Worm (Caenorhabditis elegans) whole organism, L4 larva: Measurements from ENCODE around the gene K11H3.8.

Experiments
- D1046.2 ChIP-seq: fragments of 200-800 bp; sonication (Bioruptor generic); IDR thresholded peaks from 2 replicates; pipeline ENCODE4 v1.3.6; 2022; ENCODE audit warnings: missing genetic modification characterization, missing compliant biosample characterization
- F26F4.8 ChIP-seq: fragments of 200-800 bp; sonication (Bioruptor generic); conservative IDR thresholded peaks from 2 replicates; pipeline ENCODE4 v1.3.6; 2022; ENCODE audit warnings: missing genetic modification characterization, missing compliant biosample characterization
- F37D6.2 ChIP-seq: sonication (generic microtip); optimal IDR thresholded peaks from 2 replicates; lab custom pipeline; 2016; ENCODE audit warnings: mild to moderate bottlenecking, missing genetic modification characterization, missing compliant biosample characterization
- F44E2.7 ChIP-seq: fragments of 200-800 bp; sonication (Bioruptor generic); IDR thresholded peaks from 2 replicates; pipeline ENCODE4 v2.1.2; 2022; ENCODE audit warnings: missing genetic modification characterization, missing compliant biosample characterization
- T26A8.4 ChIP-seq: fragments of 200-800 bp; sonication (Bioruptor generic); IDR thresholded peaks from 2 replicates; pipeline ENCODE4 v1.3.6; 2022; ENCODE audit warnings: missing genetic modification characterization, missing compliant biosample characterization
- Y5F2A.4 ChIP-seq: fragments of 200-800 bp; sonication (Bioruptor generic); optimal IDR thresholded peaks from 2 replicates; lab custom pipeline; 2018; ENCODE audit warnings: mild to moderate bottlenecking, missing genetic modification characterization, missing compliant biosample characterization
- ZK337.2 ChIP-seq: fragments of 200-800 bp; sonication (Bioruptor generic); IDR thresholded peaks from 2 replicates; pipeline ENCODE4 v1.3.6; 2022; ENCODE audit warnings: missing genetic modification reagents, missing genetic modification characterization, missing compliant biosample characterization
- aha-1 ChIP-seq: fragments of 150-350 bp; peaks from one replicate; lab custom pipeline; 2014; ENCODE audit warnings: missing biosample characterization, missing genetic modification characterization
- ceh-20 ChIP-seq: fragments of 200-800 bp; sonication (Bioruptor generic); IDR thresholded peaks from 2 replicates; pipeline ENCODE4 v1.3.6; 2022; ENCODE audit warnings: missing genetic modification reagents, missing genetic modification characterization, missing compliant biosample characterization
- ces-1 ChIP-seq: fragments of 150-350 bp; sonication (generic microtip); optimal IDR thresholded peaks from 4 replicates; lab custom pipeline; 2014; ENCODE audit warnings: missing biosample characterization, missing genetic modification reagents, missing genetic modification characterization
- daf-16 ChIP-seq, 3 experiments: sonication (generic microtip); optimal IDR thresholded peaks; 2 replicates each; lab custom pipeline; 2016 to 2017; ENCODE audit warnings: missing genetic modification characterization in 3 of 3, missing genetic modification reagents in 3 of 3, mild to moderate bottlenecking in 2 of 3, missing compliant biosample characterization in 2 of 3, missing biosample characterization in 1 of 3, moderate library complexity in 1 of 3
- dmd-6 ChIP-seq: fragments of 200-800 bp; sonication (Bioruptor generic); IDR thresholded peaks from 2 replicates; pipeline ENCODE4 v1.3.6; 2022; ENCODE audit warnings: missing genetic modification reagents, missing genetic modification characterization, missing compliant biosample characterization
- dmd-8 ChIP-seq: fragments of 200-800 bp; sonication (Bioruptor generic); IDR thresholded peaks from 2 replicates; pipeline ENCODE4 v1.3.6; 2022; ENCODE audit warnings: missing genetic modification characterization, missing compliant biosample characterization
- dpl-1 ChIP-seq: fragments of 150-350 bp; optimal IDR thresholded peaks from 2 replicates; lab custom pipeline; 2014; ENCODE audit warnings: missing biosample characterization, missing genetic modification reagents, missing genetic modification characterization
- dve-1 ChIP-seq: sonication (generic microtip); optimal IDR thresholded peaks from 2 replicates; lab custom pipeline; 2017; ENCODE audit warnings: antibody characterized with exemption, mild to moderate bottlenecking, missing genetic modification characterization, missing compliant biosample characterization; ENCODE audit not compliant: insufficient read depth
- egl-27 ChIP-seq: sonication (generic microtip); optimal IDR thresholded peaks from 3 replicates; lab custom pipeline; 2017; ENCODE audit warnings: missing biosample characterization, missing genetic modification reagents, missing genetic modification characterization
- fkh-10 ChIP-seq: fragments of 150-350 bp; optimal IDR thresholded peaks from 2 replicates; lab custom pipeline; 2014; ENCODE audit warnings: missing biosample characterization, missing genetic modification reagents, missing genetic modification characterization
- hlh-30 ChIP-seq: sonication (generic microtip); optimal IDR thresholded peaks from 2 replicates; lab custom pipeline; 2017; ENCODE audit warnings: antibody characterized with exemption, mild to moderate bottlenecking, missing genetic modification characterization, missing compliant biosample characterization; ENCODE audit not compliant: insufficient read depth
- hmg-1.1 ChIP-seq: fragments of 200-800 bp; sonication (Bioruptor generic); IDR thresholded peaks from 2 replicates; pipeline ENCODE4 v1.3.6; 2022; ENCODE audit warnings: missing genetic modification reagents, missing genetic modification characterization, missing compliant biosample characterization
- lim-7 ChIP-seq: fragments of 200-800 bp; sonication (Bioruptor generic); IDR thresholded peaks from 2 replicates; pipeline ENCODE4 v1.3.6; 2022; ENCODE audit warnings: missing genetic modification characterization, missing compliant biosample characterization
- lin-1 ChIP-seq: fragments of 200-800 bp; sonication (Bioruptor generic); IDR thresholded peaks from 2 replicates; pipeline ENCODE4 v1.3.6; 2022; ENCODE audit warnings: missing genetic modification reagents, missing genetic modification characterization, missing compliant biosample characterization
- lin-13 ChIP-seq: fragments of 150-350 bp; optimal IDR thresholded peaks from 2 replicates; lab custom pipeline; 2014; ENCODE audit warnings: missing biosample characterization, missing genetic modification reagents, missing genetic modification characterization
- lin-29 ChIP-seq: fragments of 200-800 bp; sonication (Bioruptor generic); IDR thresholded peaks from 2 replicates; pipeline ENCODE4 v1.3.6; 2022; ENCODE audit warnings: missing genetic modification reagents, missing genetic modification characterization, missing compliant biosample characterization
- lin-38 ChIP-seq: fragments of 200-800 bp; sonication (Bioruptor generic); IDR thresholded peaks from 2 replicates; pipeline ENCODE4 v1.3.6; 2022; ENCODE audit warnings: missing genetic modification reagents, missing genetic modification characterization, missing compliant biosample characterization
- lir-3 ChIP-seq: sonication (generic microtip); optimal IDR thresholded peaks from 2 replicates; lab custom pipeline; 2016; ENCODE audit warnings: mild to moderate bottlenecking, missing genetic modification characterization, missing compliant biosample characterization
- lsy-2 ChIP-seq, 2 experiments: fragments of 150-350 bp in 1 of 2; sonication (generic microtip) in 1 of 2; optimal IDR thresholded peaks; 2 replicates each; lab custom pipeline; 2014 to 2017; ENCODE audit warnings: missing biosample characterization in 2 of 2, missing genetic modification characterization in 2 of 2
- mep-1 ChIP-seq: fragments of 150-350 bp; sonication (generic microtip); optimal IDR thresholded peaks from 3 replicates; lab custom pipeline; 2014; ENCODE audit warnings: missing biosample characterization, missing genetic modification characterization
- mxl-2 ChIP-seq: fragments of 200-800 bp; sonication (Bioruptor generic); conservative IDR thresholded peaks from 2 replicates; pipeline ENCODE4 v1.3.6; 2022; ENCODE audit warnings: missing genetic modification reagents, missing genetic modification characterization, missing compliant biosample characterization
- mxl-3 ChIP-seq: fragments of 200-800 bp; sonication (Bioruptor generic); optimal IDR thresholded peaks from 2 replicates; lab custom pipeline; 2018; ENCODE audit warnings: mild to moderate bottlenecking, missing genetic modification characterization, missing compliant biosample characterization
- nhr-10 ChIP-seq: fragments of 150-350 bp; optimal IDR thresholded peaks from 2 replicates; lab custom pipeline; 2014; ENCODE audit warnings: missing biosample characterization, missing genetic modification characterization
- nhr-102 ChIP-seq: sonication (generic microtip); optimal IDR thresholded peaks from 2 replicates; lab custom pipeline; 2016; ENCODE audit warnings: mild to moderate bottlenecking, missing genetic modification characterization, moderate library complexity, missing compliant biosample characterization
- nhr-11 ChIP-seq: fragments of 150-350 bp; optimal IDR thresholded peaks from 2 replicates; lab custom pipeline; 2014; ENCODE audit warnings: missing biosample characterization, missing genetic modification characterization
- nhr-48 ChIP-seq: sonication (generic microtip); optimal IDR thresholded peaks from 2 replicates; lab custom pipeline; 2016; ENCODE audit warnings: mild to moderate bottlenecking, missing genetic modification characterization, missing compliant biosample characterization
- nhr-6 ChIP-seq: fragments of 150-350 bp; optimal IDR thresholded peaks from 2 replicates; lab custom pipeline; 2014; ENCODE audit warnings: missing biosample characterization, missing genetic modification characterization
- nhr-76 ChIP-seq: fragments of 150-350 bp; optimal IDR thresholded peaks from 2 replicates; lab custom pipeline; 2014; ENCODE audit warnings: missing biosample characterization, missing genetic modification characterization
- pha-4 ChIP-seq, 2 experiments: fragments of 150-350 bp in 1 of 2; fragments of 200-800 bp in 1 of 2; sonication (Bioruptor generic) in 1 of 2; IDR thresholded peaks in 1 of 2; optimal IDR thresholded peaks in 1 of 2; 2 replicates each; pipeline versions ENCODE4 v1.3.6 to Lab custom; 2014 to 2022; ENCODE audit warnings: missing genetic modification characterization in 2 of 2, missing genetic modification reagents in 2 of 2, missing biosample characterization in 1 of 2, missing compliant biosample characterization in 1 of 2
- php-3 ChIP-seq: fragments of 200-800 bp; sonication (Bioruptor generic); IDR thresholded peaks from 2 replicates; pipeline ENCODE4 v1.3.6; 2022; ENCODE audit warnings: missing genetic modification reagents, missing genetic modification characterization, missing compliant biosample characterization
- snpc-1.2 ChIP-seq: fragments of 200-800 bp; sonication (Bioruptor generic); IDR thresholded peaks from 2 replicates; pipeline ENCODE4 v1.3.6; 2022; ENCODE audit warnings: missing genetic modification reagents, missing genetic modification characterization, missing compliant biosample characterization
- unc-62 ChIP-seq, 3 experiments: fragments of 150-350 bp in 1 of 3; sonication (generic microtip); optimal IDR thresholded peaks in 2 of 3; peaks in 1 of 3; 1 replicate in 1 of 3; 2 replicates in 2 of 3; lab custom pipeline; 2014 to 2017; ENCODE audit warnings: missing biosample characterization in 3 of 3, missing genetic modification characterization in 3 of 3, missing genetic modification reagents in 3 of 3, missing genotype in 1 of 3
- ztf-11 ChIP-seq: fragments of 150-350 bp; optimal IDR thresholded peaks from 2 replicates; lab custom pipeline; 2014; ENCODE audit warnings: missing biosample characterization, missing genetic modification characterization

K11H3.8 gene

ce11 chrIII:9861470-9862342 is 26.7 kb downstream of the K11H3.8 start (continued):
- TF ChIP-seq egl-27 (tag; lab: Kevin White, UChicago) (no peak), F26F4.8 (GFP tag; lab: Robert Waterston, UW) (peak; percentile 64; the same call in 1 of the 2 replicates), nhr-48 (peak; percentile 34), lin-38 (GFP tag; lab: Robert Waterston, UW) (peak; percentile 82), dve-1 (tag; lab: Kevin White, UChicago) (peak; percentile 17), lsy-2 (tag; optimal IDR thresholded peaks at IDR 0.05; lab: Kevin White, UChicago) (peak in 1 of 2 experiments; percentile 49), D1046.2 (no peak), F44E2.7 (GFP tag; lab: Robert Waterston, UW) (peak; percentile 89; the same call in 1 of the 2 replicates)

- TF ChIP-seq lsy-2 (tag; optimal IDR thresholded peaks at IDR 0.05; lab: Kevin White, UChicago), result peak in 1 of 2 experiments; percentile 56
- no peak for TF ChIP-seq Y5F2A.4 (GFP tag; lab: Kevin White, UChicago)
Observed at ce11 chrIII:9862469-9862868, 27.5 kb downstream of the K11H3.8 start.

DNA sequence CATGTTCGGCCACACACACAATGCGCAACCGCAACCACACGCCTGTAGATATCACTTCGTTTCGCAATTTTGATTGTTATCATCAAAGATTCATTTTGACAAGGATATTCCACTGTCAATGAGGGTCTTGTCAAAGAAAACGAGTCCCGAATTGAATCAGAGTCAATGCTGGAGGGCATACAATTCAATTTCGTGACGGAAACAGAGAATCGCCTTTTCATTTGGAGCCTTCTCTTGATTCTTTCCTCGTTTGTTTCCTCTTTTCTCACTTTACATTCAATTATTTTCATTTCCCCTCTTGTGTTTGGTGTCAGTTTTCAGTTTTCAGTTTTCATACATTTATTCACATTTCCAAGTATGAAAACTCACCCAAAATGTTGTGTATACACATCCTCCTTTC is 32.4 kb downstream of the K11H3.8 start:
- no peak for TF ChIP-seq nhr-76 (tag; lab: Kevin White, UChicago)
- no peak for TF ChIP-seq nhr-10
- TF ChIP-seq lir-3 (tag; lab: Kevin White, UChicago), result no peak
- peak; percentile 51 for TF ChIP-seq ces-1 (GFP tag; lab: Kevin White, UChicago)
- peak; percentile 12 for TF ChIP-seq mxl-3 (GFP tag; lab: Kevin White, UChicago)
- TF ChIP-seq dmd-8 (GFP tag; lab: Robert Waterston, UW), result no peak
- TF ChIP-seq dmd-6, result 0 out of 2 replicates have a peak, but pooled peaks have one; percentile 16
- peak; percentile 22 for TF ChIP-seq fkh-10
- no peak for TF ChIP-seq php-3 (GFP tag; lab: Robert Waterston, UW)
- TF ChIP-seq hlh-30 (tag; lab: Kevin White, UChicago), result peak; percentile 10
- no peak for TF ChIP-seq unc-62 (GFP tag; optimal IDR thresholded peaks at IDR 0.05 in 1 of 2; lab: Kevin White, UChicago)
- TF ChIP-seq unc-62 (tag; optimal IDR thresholded peaks at IDR 0.05; lab: Kevin White, UChicago), result no peak

DNA sequence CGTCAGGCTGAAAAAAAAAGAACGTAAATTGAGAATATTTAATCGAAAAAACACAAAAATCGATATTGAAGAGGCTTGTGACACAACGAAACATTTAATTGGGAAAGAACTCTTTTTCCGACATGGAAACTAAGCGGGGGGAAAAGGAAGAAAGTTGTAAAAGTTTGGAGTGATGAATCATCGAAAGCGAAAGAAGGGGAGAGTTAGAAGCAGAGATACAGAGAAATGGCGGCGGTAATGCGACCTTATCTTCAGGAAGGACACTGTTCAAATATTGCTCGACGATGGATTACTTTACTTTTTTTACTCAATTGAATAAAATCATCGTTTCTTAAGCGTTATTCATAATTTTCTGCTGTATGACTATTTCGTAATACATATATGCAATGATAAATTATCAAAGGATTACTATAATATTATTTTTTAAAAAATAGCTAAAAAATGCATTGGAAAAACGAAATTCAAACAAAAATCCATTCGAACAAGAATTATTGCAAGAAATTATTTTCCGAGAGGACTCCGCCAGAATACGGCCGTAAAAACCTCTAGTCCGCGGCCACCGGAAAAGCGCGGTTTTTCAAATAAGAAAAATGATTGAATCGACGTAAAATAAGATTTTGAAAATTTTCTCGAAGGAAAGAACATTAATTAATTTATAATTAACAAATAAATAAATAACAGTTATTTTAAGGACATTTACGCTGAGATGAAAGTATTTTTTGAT is 33.0 kb downstream of the K11H3.8 start, which contains the start of gene dhhc-4:
dhhc-4 (minus strand) TSS at position 13 of the 724 bp plus-strand sequence.
- TF ChIP-seq lim-7 (GFP tag; lab: Robert Waterston, UW) (no peak), T26A8.4 (no peak), lin-1 (GFP tag; lab: Robert Waterston, UW) (no peak), nhr-11 (no peak), lin-38 (GFP tag; lab: Robert Waterston, UW) (no peak; the same call in none of the 2 replicates), nhr-102 (peak; percentile 57), ZK337.2 (peak; percentile 94), hmg-1.1 (no peak), hlh-30 (tag; lab: Kevin White, UChicago) (peak; percentile 20), daf-16 (GFP tag; optimal IDR thresholded peaks at IDR 0.05; lab: Kevin White, UChicago) (peak in 1 of 2 experiments; percentile 10), daf-16 (tag; optimal IDR thresholded peaks at IDR 0.05; lab: Kevin White, UChicago) (no peak), lin-13 (no peak), pha-4 (GFP tag; IDR thresholded peaks at IDR 0.05; lab: Robert Waterston, UW) (no peak), pha-4 (tag; optimal IDR thresholded peaks at IDR 0.05; lab: Kevin White, UChicago) (no peak), nhr-48 (no peak), snpc-1.2 (GFP tag; lab: Robert Waterston, UW) (no peak), mep-1 (tag; lab: Kevin White, UChicago) (peak; percentile 48), unc-62 (GFP tag; optimal IDR thresholded peaks at IDR 0.05 in 1 of 2; lab: Kevin White, UChicago) (peak in 1 of 2 experiments; percentile 59), unc-62 (tag; optimal IDR thresholded peaks at IDR 0.05; lab: Kevin White, UChicago) (no peak), mxl-2 (GFP tag; lab: Robert Waterston, UW) (no peak), lin-29 (GFP tag; lab: Robert Waterston, UW) (no peak), aha-1 (peak; percentile 13), lir-3 (tag; lab: Kevin White, UChicago) (no peak), nhr-6 (tag; lab: Kevin White, UChicago) (peak; percentile 71), dpl-1 (GFP tag; lab: Kevin White, UChicago) (peak; percentile 94), ceh-20 (no peak), F37D6.2 (tag; lab: Kevin White, UChicago) (peak; percentile 19), ztf-11 (tag; lab: Kevin White, UChicago) (no peak)
